Fruit fly (Drosophila melanogaster) whole organism, adult: Measurements from ENCODE around the gene CG31145.

Source experiments
- CG11617 ChIP-seq: fragments of 200-800 bp; sonication (Bioruptor generic); optimal IDR thresholded peaks from 2 replicates; lab custom pipeline; 2017; ENCODE audit warnings: mild to moderate bottlenecking, missing biosample characterization, missing genetic modification reagents, missing genetic modification characterization
- CG12768 ChIP-seq: fragments of 200-800 bp; sonication (Bioruptor generic); optimal IDR thresholded peaks from 2 replicates; lab custom pipeline; 2017; ENCODE audit warnings: missing biosample characterization, missing genetic modification characterization, mild to moderate bottlenecking, moderate library complexity, missing genetic modification reagents
- CG14711 ChIP-seq: fragments of 200-800 bp; sonication (Bioruptor generic); optimal IDR thresholded peaks from 2 replicates; lab custom pipeline; 2018; ENCODE audit warnings: missing biosample characterization, mild to moderate bottlenecking, missing genetic modification characterization, moderate library complexity
- CG1620 ChIP-seq: fragments of 200-800 bp; sonication (Bioruptor generic); optimal IDR thresholded peaks from 2 replicates; lab custom pipeline; 2016; ENCODE audit warnings: missing biosample characterization, missing genetic modification characterization
- CG33017 ChIP-seq: fragments of 200-800 bp; sonication (Bioruptor generic); optimal IDR thresholded peaks from 2 replicates; lab custom pipeline; 2018; ENCODE audit warnings: missing biosample characterization, mild to moderate bottlenecking, missing genetic modification characterization, moderate library complexity
- CG5204 ChIP-seq: fragments of 200-800 bp; sonication (Bioruptor generic); optimal IDR thresholded peaks from 2 replicates; lab custom pipeline; 2016; ENCODE audit warnings: missing biosample characterization, missing genetic modification characterization
- CG7045 ChIP-seq: fragments of 200-800 bp; sonication (Bioruptor generic); optimal IDR thresholded peaks from 2 replicates; lab custom pipeline; 2017; ENCODE audit warnings: missing biosample characterization, mild to moderate bottlenecking, missing genetic modification characterization
- CG7101 ChIP-seq: fragments of 200-800 bp; sonication (Bioruptor generic); optimal IDR thresholded peaks from 2 replicates; lab custom pipeline; 2018; ENCODE audit warnings: missing biosample characterization, mild to moderate bottlenecking, missing genetic modification characterization, moderate library complexity
- Clk ChIP-seq: fragments of 200-800 bp; sonication (Bioruptor generic); optimal IDR thresholded peaks from 2 replicates; lab custom pipeline; 2017; ENCODE audit warnings: missing biosample characterization, missing genetic modification characterization
- Crg-1 ChIP-seq: fragments of 200-800 bp; sonication (Bioruptor generic); optimal IDR thresholded peaks from 2 replicates; lab custom pipeline; 2016; ENCODE audit warnings: missing biosample characterization, missing genetic modification characterization
- Hr96 ChIP-seq: fragments of 200-800 bp; sonication (Bioruptor generic); optimal IDR thresholded peaks from 2 replicates; lab custom pipeline; 2016; ENCODE audit warnings: missing biosample characterization, missing genetic modification characterization
- Mnt ChIP-seq: fragments of 200-800 bp; sonication (Bioruptor generic); optimal IDR thresholded peaks from 2 replicates; lab custom pipeline; 2016; ENCODE audit warnings: missing biosample characterization, mild to moderate bottlenecking, missing genetic modification characterization
- bab1 ChIP-seq: fragments of 200-800 bp; sonication (Bioruptor generic); optimal IDR thresholded peaks from 3 replicates; lab custom pipeline; 2019; ENCODE audit warnings: missing biosample characterization, mild to moderate bottlenecking, missing genetic modification characterization, moderate library complexity
- cic ChIP-seq: fragments of 200-800 bp; sonication (Bioruptor generic); optimal IDR thresholded peaks from 2 replicates; lab custom pipeline; 2017; ENCODE audit warnings: missing biosample characterization, mild to moderate bottlenecking, missing genetic modification characterization, moderate library complexity
- cnc ChIP-seq, 2 experiments: fragments of >200 bp; optimal IDR thresholded peaks; 2 replicates each; lab custom pipeline; 2017
- kay ChIP-seq: fragments of 200-800 bp; sonication (Bioruptor generic); peaks from one replicate; lab custom pipeline; 2016; ENCODE audit warnings: missing biosample characterization, missing genetic modification characterization, borderline replicate concordance
- ovo ChIP-seq: fragments of 200-800 bp; sonication (Bioruptor generic); optimal IDR thresholded peaks from 2 replicates; lab custom pipeline; 2016; ENCODE audit warnings: missing biosample characterization, missing genetic modification characterization
- pad ChIP-seq: fragments of 200-800 bp; sonication (Bioruptor generic); optimal IDR thresholded peaks from 3 replicates; lab custom pipeline; 2017; ENCODE audit warnings: missing biosample characterization, missing genetic modification characterization, mild to moderate bottlenecking, moderate library complexity, missing genetic modification reagents
- tj ChIP-seq: fragments of 200-800 bp; sonication (Bioruptor generic); optimal IDR thresholded peaks from 3 replicates; lab custom pipeline; 2017; ENCODE audit warnings: missing biosample characterization, mild to moderate bottlenecking, missing genetic modification characterization, moderate library complexity
- toe ChIP-seq: fragments of 200-800 bp; sonication (Bioruptor generic); optimal IDR thresholded peaks from 2 replicates; lab custom pipeline; 2016; ENCODE audit warnings: missing biosample characterization, missing genetic modification characterization

CG31145 gene

dm6 chr3R:23662782-23663181, 6.7 kb downstream of the CG31145 start:
- no peak for TF ChIP-seq CG7101 (tag; lab: Kevin White, UChicago)
- TF ChIP-seq toe, result no peak
- TF ChIP-seq CG7045, result no peak
- TF ChIP-seq kay (GFP tag; lab: Kevin White, UChicago), result no peak
- TF ChIP-seq Mnt, result no peak
- TF ChIP-seq CG14711, result no peak
- TF ChIP-seq pad (GFP tag; lab: Kevin White, UChicago), result no peak
- no peak for TF ChIP-seq cic
- TF ChIP-seq CG33017 (tag; lab: Kevin White, UChicago), result no peak
- no peak for TF ChIP-seq CG11617 (GFP tag; lab: Kevin White, UChicago)
- TF ChIP-seq CG5204 (GFP tag; lab: Kevin White, UChicago), result no peak
- TF ChIP-seq CG12768 (GFP tag; lab: Kevin White, UChicago), result no peak
- TF ChIP-seq Crg-1, result no peak
- no peak for TF ChIP-seq ovo (GFP tag; lab: Kevin White, UChicago)

dm6 chr3R:23659598-23659997, 9.9 kb downstream of the CG31145 start:
- TF ChIP-seq CG14711, result no peak
- no peak for TF ChIP-seq Mnt
- TF ChIP-seq toe, result no peak
- no peak for TF ChIP-seq cic
- TF ChIP-seq cnc (optimal IDR thresholded peaks at IDR 0.05; lab: Kevin White, UChicago), result no peak
- TF ChIP-seq CG11617 (GFP tag; lab: Kevin White, UChicago), result no peak
- TF ChIP-seq CG33017 (tag; lab: Kevin White, UChicago), result no peak
- TF ChIP-seq CG7045, result no peak
- TF ChIP-seq bab1 (GFP tag; lab: Kevin White, UChicago), result no peak
- TF ChIP-seq CG12768 (GFP tag; lab: Kevin White, UChicago), result no peak
- TF ChIP-seq pad (GFP tag; lab: Kevin White, UChicago), result no peak
- no peak for TF ChIP-seq Clk (GFP tag; lab: Kevin White, UChicago)
- no peak for TF ChIP-seq Crg-1
- no peak for TF ChIP-seq Hr96 (GFP tag; lab: Kevin White, UChicago)
- no peak for TF ChIP-seq CG1620
- TF ChIP-seq tj (GFP tag; lab: Kevin White, UChicago), result no peak

- no peak for TF ChIP-seq CG5204 (GFP tag; lab: Kevin White, UChicago)
- no peak for TF ChIP-seq CG1620
- peak; percentile 97 for TF ChIP-seq tj (GFP tag; lab: Kevin White, UChicago)
Measured at dm6 chr3R:23658948-23659347, 10.5 kb downstream of the CG31145 start.

- TF ChIP-seq tj (GFP tag; lab: Kevin White, UChicago) (peak; percentile 35), CG7045 (no peak), CG1620 (no peak), CG33017 (tag; lab: Kevin White, UChicago) (no peak), CG11617 (GFP tag; lab: Kevin White, UChicago) (no peak), cic (peak; percentile 17), Crg-1 (peak; percentile 43), ovo (GFP tag; lab: Kevin White, UChicago) (no peak), kay (GFP tag; lab: Kevin White, UChicago) (peak; percentile 73), Mnt (no peak), toe (no peak), cnc (optimal IDR thresholded peaks at IDR 0.05; lab: Kevin White, UChicago) (no peak), CG7101 (tag; lab: Kevin White, UChicago) (no peak), Clk (GFP tag; lab: Kevin White, UChicago) (no peak), bab1 (GFP tag; lab: Kevin White, UChicago) (no peak), CG5204 (GFP tag; lab: Kevin White, UChicago) (no peak), Hr96 (GFP tag; lab: Kevin White, UChicago) (no peak), CG14711 (no peak), pad (GFP tag; lab: Kevin White, UChicago) (peak; percentile 24), CG12768 (GFP tag; lab: Kevin White, UChicago) (no peak)
Measured at dm6 chr3R:23657357-23658318, 11.8 kb downstream of the CG31145 start.

- TF ChIP-seq Hr96 (GFP tag; lab: Kevin White, UChicago) (no peak), Crg-1 (no peak), Clk (GFP tag; lab: Kevin White, UChicago) (no peak), CG11617 (GFP tag; lab: Kevin White, UChicago) (no peak), Mnt (no peak), kay (GFP tag; lab: Kevin White, UChicago) (peak; percentile 50), ovo (GFP tag; lab: Kevin White, UChicago) (no peak), tj (GFP tag; lab: Kevin White, UChicago) (peak; percentile 94), CG1620 (no peak), CG33017 (tag; lab: Kevin White, UChicago) (no peak)
Measured at dm6 chr3R:23655501-23655900, 14.0 kb downstream of the CG31145 start.

- TF ChIP-seq cnc (optimal IDR thresholded peaks at IDR 0.05; lab: Kevin White, UChicago) (no peak), ovo (GFP tag; lab: Kevin White, UChicago) (peak; percentile 71), CG33017 (tag; lab: Kevin White, UChicago) (peak; percentile 66), kay (GFP tag; lab: Kevin White, UChicago) (no peak), Clk (GFP tag; lab: Kevin White, UChicago) (peak; percentile 74), cic (peak; percentile 57), Crg-1 (peak; percentile 74), bab1 (GFP tag; lab: Kevin White, UChicago) (no peak), toe (no peak), pad (GFP tag; lab: Kevin White, UChicago) (peak; percentile 57), CG11617 (GFP tag; lab: Kevin White, UChicago) (peak; percentile 74), CG5204 (GFP tag; lab: Kevin White, UChicago) (peak; percentile 30), Hr96 (GFP tag; lab: Kevin White, UChicago) (peak; percentile 39), CG1620 (peak; percentile 69), Mnt (peak; percentile 51), CG7045 (peak; percentile 84), tj (GFP tag; lab: Kevin White, UChicago) (peak; percentile 24), CG12768 (GFP tag; lab: Kevin White, UChicago) (peak; percentile 67), CG7101 (tag; lab: Kevin White, UChicago) (peak; percentile 81), CG14711 (peak; percentile 64)
Measured at dm6 chr3R:23652525-23653108, 16.8 kb downstream of the CG31145 start.
